Worm (Caenorhabditis elegans) whole organism, young adult: ENCODE measurements around the gene F08F3.1.

ENCODE experiments used
- B0035.1 ChIP-seq: sonication (generic microtip); optimal IDR thresholded peaks from 2 replicates; lab custom pipeline; 2016; ENCODE audit warnings: missing genetic modification characterization, mild to moderate bottlenecking, missing compliant biosample characterization, missing genotype, missing genetic modification reagents
- B0261.1 ChIP-seq: sonication (generic microtip); optimal IDR thresholded peaks from 2 replicates; lab custom pipeline; 2016; ENCODE audit warnings: mild to moderate bottlenecking, missing genetic modification characterization, moderate library complexity, missing compliant biosample characterization
- C06A6.2 ChIP-seq: fragments of 200-800 bp; sonication (Bioruptor generic); conservative IDR thresholded peaks from 2 replicates; pipeline ENCODE4 v1.3.6; 2022; ENCODE audit warnings: missing genetic modification characterization, missing compliant biosample characterization
- D2030.7 ChIP-seq: fragments of 200-800 bp; sonication (Bioruptor generic); IDR thresholded peaks from 2 replicates; pipeline ENCODE4 v1.3.6; 2022; ENCODE audit warnings: missing genetic modification reagents, missing genetic modification characterization, missing compliant biosample characterization
- F22D6.2 ChIP-seq: sonication (generic microtip); optimal IDR thresholded peaks from 2 replicates; lab custom pipeline; 2016; ENCODE audit warnings: mild to moderate bottlenecking, missing genetic modification characterization, missing compliant biosample characterization
- F23B12.7 ChIP-seq: sonication (generic microtip); optimal IDR thresholded peaks from 2 replicates; lab custom pipeline; 2017; ENCODE audit warnings: missing genetic modification characterization, mild to moderate bottlenecking, missing compliant biosample characterization, antibody characterized with exemption, moderate library complexity; ENCODE audit not compliant: insufficient read depth
- F33H1.4 ChIP-seq: fragments of 200-800 bp; sonication (Bioruptor generic); IDR thresholded peaks from 2 replicates; pipeline ENCODE4 v1.3.6; 2022; ENCODE audit warnings: missing genetic modification reagents, missing genetic modification characterization, missing compliant biosample characterization
- F37B4.10 ChIP-seq: fragments of 200-800 bp; sonication (Bioruptor generic); IDR thresholded peaks from 2 replicates; pipeline ENCODE4 v1.3.6; 2022; ENCODE audit warnings: missing genetic modification characterization, missing compliant biosample characterization
- F55B11.4 ChIP-seq: sonication (generic microtip); optimal IDR thresholded peaks from 2 replicates; lab custom pipeline; 2016; ENCODE audit warnings: missing compliant biosample characterization, missing genetic modification characterization, borderline replicate concordance; ENCODE audit not compliant: insufficient read depth
- T07F8.4 ChIP-seq: sonication (generic microtip); optimal IDR thresholded peaks from 2 replicates; lab custom pipeline; 2016; ENCODE audit warnings: mild to moderate bottlenecking, missing genetic modification characterization, moderate library complexity, missing compliant biosample characterization
- ZK185.1 ChIP-seq: sonication (generic microtip); optimal IDR thresholded peaks from 2 replicates; lab custom pipeline; 2016; ENCODE audit warnings: mild to moderate bottlenecking, missing genetic modification characterization, missing compliant biosample characterization; ENCODE audit not compliant: poor library complexity, severe bottlenecking
- aptf-3 ChIP-seq: fragments of 200-800 bp; sonication (Bioruptor generic); IDR thresholded peaks from 2 replicates; pipeline ENCODE4 v1.3.6; 2022; ENCODE audit warnings: missing genetic modification characterization, missing compliant biosample characterization
- attf-5 ChIP-seq: fragments of 200-800 bp; sonication (Bioruptor generic); optimal IDR thresholded peaks from 2 replicates; lab custom pipeline; 2018; ENCODE audit warnings: mild to moderate bottlenecking, missing genetic modification characterization, missing compliant biosample characterization
- attf-6 ChIP-seq: fragments of 200-800 bp; sonication (Bioruptor generic); IDR thresholded peaks from 2 replicates; pipeline ENCODE4 v1.3.6; 2022; ENCODE audit warnings: missing genetic modification reagents, missing genetic modification characterization, missing compliant biosample characterization
- bed-2 ChIP-seq: fragments of 200-800 bp; sonication (Bioruptor generic); IDR thresholded peaks from 2 replicates; pipeline ENCODE4 v1.3.6; 2022; ENCODE audit warnings: missing genetic modification reagents, missing genetic modification characterization, missing compliant biosample characterization
- cebp-1 ChIP-seq, 2 experiments: fragments of 200-800 bp in 1 of 2; sonication (Bioruptor generic) in 1 of 2; sonication (generic microtip) in 1 of 2; IDR thresholded peaks in 1 of 2; optimal IDR thresholded peaks in 1 of 2; 2 replicates each; pipeline versions ENCODE4 v1.3.6 to Lab custom; 2017 to 2022; ENCODE audit warnings: missing compliant biosample characterization in 2 of 2, missing genetic modification characterization in 2 of 2, mild to moderate bottlenecking in 1 of 2, missing genetic modification reagents in 1 of 2, moderate library complexity in 1 of 2
- ceh-27 ChIP-seq: fragments of 200-800 bp; sonication (Bioruptor generic); optimal IDR thresholded peaks from 2 replicates; lab custom pipeline; 2018; ENCODE audit warnings: mild to moderate bottlenecking, missing genetic modification characterization, moderate library complexity, missing compliant biosample characterization
- ceh-58 ChIP-seq: fragments of 200-800 bp; sonication (Bioruptor generic); IDR thresholded peaks from 2 replicates; pipeline ENCODE4 v1.3.6; 2022; ENCODE audit warnings: missing genetic modification characterization, missing compliant biosample characterization
- dox-1 ChIP-seq: fragments of 200-800 bp; sonication (Bioruptor generic); IDR thresholded peaks from 2 replicates; pipeline ENCODE4 v1.3.6; 2022; ENCODE audit warnings: missing genetic modification reagents, missing genetic modification characterization, missing compliant biosample characterization
- dpl-1 ChIP-seq: fragments of 150-350 bp; optimal IDR thresholded peaks from 2 replicates; lab custom pipeline; 2014; ENCODE audit warnings: missing biosample characterization, missing genetic modification reagents, missing genetic modification characterization
- efl-1 ChIP-seq: fragments of 150-350 bp; optimal IDR thresholded peaks from 2 replicates; lab custom pipeline; 2014; ENCODE audit warnings: missing biosample characterization, missing genetic modification reagents, missing genetic modification characterization
- ekl-4 ChIP-seq: fragments of 200-800 bp; sonication (Bioruptor generic); IDR thresholded peaks from 2 replicates; pipeline ENCODE4 v1.3.6; 2022; ENCODE audit warnings: missing genetic modification reagents, missing genetic modification characterization, missing compliant biosample characterization
- ets-4 ChIP-seq: fragments of 200-800 bp; sonication (Bioruptor generic); optimal IDR thresholded peaks from 2 replicates; lab custom pipeline; 2018; ENCODE audit warnings: mild to moderate bottlenecking, missing genetic modification characterization, missing compliant biosample characterization
- fkh-3 ChIP-seq: sonication (generic microtip); optimal IDR thresholded peaks from 2 replicates; lab custom pipeline; 2016; ENCODE audit warnings: mild to moderate bottlenecking, missing genetic modification characterization, missing compliant biosample characterization
- gei-17 ChIP-seq: fragments of 200-800 bp; sonication (Bioruptor generic); optimal IDR thresholded peaks from 2 replicates; lab custom pipeline; 2018; ENCODE audit warnings: mild to moderate bottlenecking, missing genetic modification characterization, missing compliant biosample characterization
- hmg-1.2 ChIP-seq: fragments of 200-800 bp; sonication (Bioruptor generic); IDR thresholded peaks from 2 replicates; pipeline ENCODE4 v1.3.6; 2022; ENCODE audit warnings: missing genetic modification reagents, missing genetic modification characterization, missing compliant biosample characterization
- hmg-20 ChIP-seq: fragments of 200-800 bp; sonication (Bioruptor generic); IDR thresholded peaks from 2 replicates; pipeline ENCODE4 v1.3.6; 2022; ENCODE audit warnings: missing genetic modification reagents, missing genetic modification characterization, missing compliant biosample characterization
- lag-1 ChIP-seq: fragments of 200-800 bp; sonication (Bioruptor generic); IDR thresholded peaks from 2 replicates; pipeline ENCODE4 v1.3.6; 2022; ENCODE audit warnings: missing genetic modification reagents, missing genetic modification characterization, missing compliant biosample characterization
- madf-3 ChIP-seq: fragments of 200-800 bp; sonication (Bioruptor generic); IDR thresholded peaks from 2 replicates; pipeline ENCODE4 v1.3.6; 2022; ENCODE audit warnings: missing genetic modification reagents, missing genetic modification characterization, missing compliant biosample characterization
- nfyb-1 ChIP-seq: fragments of 200-800 bp; sonication (Bioruptor generic); IDR thresholded peaks from 2 replicates; pipeline ENCODE4 v1.3.6; 2022; ENCODE audit warnings: missing genetic modification reagents, missing genetic modification characterization, missing compliant biosample characterization
- nhr-120 ChIP-seq: fragments of 200-800 bp; sonication (Bioruptor generic); IDR thresholded peaks from 2 replicates; pipeline ENCODE4 v1.3.6; 2022; ENCODE audit warnings: missing genetic modification characterization, missing compliant biosample characterization
- pha-4 ChIP-seq: fragments of 150-350 bp; sonication (generic microtip); optimal IDR thresholded peaks from 2 replicates; lab custom pipeline; 2014; ENCODE audit warnings: missing biosample characterization, missing genetic modification reagents, missing genetic modification characterization
- rec-8 ChIP-seq, 2 experiments: sonication (generic microtip); optimal IDR thresholded peaks; 2 replicates each; lab custom pipeline; 2016; ENCODE audit warnings: mild to moderate bottlenecking in 2 of 2, missing genetic modification characterization in 2 of 2, missing genetic modification reagents in 2 of 2, missing genotype in 2 of 2, missing biosample characterization in 1 of 2, missing compliant biosample characterization in 1 of 2, moderate library complexity in 1 of 2
- repo-1 ChIP-seq: sonication (generic microtip); optimal IDR thresholded peaks from 2 replicates; lab custom pipeline; 2017; ENCODE audit warnings: mild to moderate bottlenecking, missing genetic modification characterization, missing compliant biosample characterization
- rpc-1 ChIP-seq, 2 experiments: fragments of 150-350 bp in 1 of 2; sonication (generic microtip) in 1 of 2; optimal IDR thresholded peaks; 2 replicates each; lab custom pipeline; 2014 to 2018; ENCODE audit warnings: missing biosample characterization in 1 of 2, missing genetic modification characterization in 1 of 2, missing genetic modification reagents in 1 of 2, missing genotype in 1 of 2
- snpc-1.3 ChIP-seq: sonication (generic microtip); optimal IDR thresholded peaks from 2 replicates; lab custom pipeline; 2017; ENCODE audit warnings: missing genetic modification characterization, mild to moderate bottlenecking, missing compliant biosample characterization, antibody characterized with exemption, moderate library complexity, missing genotype, missing genetic modification reagents; ENCODE audit not compliant: insufficient read depth
- unc-62 ChIP-seq: fragments of 150-350 bp; optimal IDR thresholded peaks from 2 replicates; lab custom pipeline; 2014; ENCODE audit warnings: missing biosample characterization, missing genetic modification reagents, missing genetic modification characterization
- xnd-1 ChIP-seq: sonication (generic microtip); optimal IDR thresholded peaks from 2 replicates; lab custom pipeline; 2016; ENCODE audit warnings: missing genotype, missing genetic modification reagents, missing genetic modification characterization, missing compliant biosample characterization
- ztf-18 ChIP-seq: sonication (generic microtip); optimal IDR thresholded peaks from 2 replicates; lab custom pipeline; 2016; ENCODE audit warnings: missing genotype, mild to moderate bottlenecking, missing genetic modification characterization, missing compliant biosample characterization
- ztf-25 ChIP-seq: fragments of 200-800 bp; sonication (Bioruptor generic); IDR thresholded peaks from 2 replicates; pipeline ENCODE4 v1.3.6; 2022; ENCODE audit warnings: missing genetic modification reagents, missing genetic modification characterization, missing compliant biosample characterization
- ztf-26 ChIP-seq: sonication (generic microtip); optimal IDR thresholded peaks from 2 replicates; lab custom pipeline; 2017; ENCODE audit warnings: missing genetic modification characterization, missing compliant biosample characterization
- ztf-28 ChIP-seq: fragments of 200-800 bp; sonication (Bioruptor generic); IDR thresholded peaks from 2 replicates; pipeline ENCODE4 v1.3.6; 2022; ENCODE audit warnings: missing genetic modification reagents, missing genetic modification characterization, missing compliant biosample characterization

Gene F08F3.1

DNA sequence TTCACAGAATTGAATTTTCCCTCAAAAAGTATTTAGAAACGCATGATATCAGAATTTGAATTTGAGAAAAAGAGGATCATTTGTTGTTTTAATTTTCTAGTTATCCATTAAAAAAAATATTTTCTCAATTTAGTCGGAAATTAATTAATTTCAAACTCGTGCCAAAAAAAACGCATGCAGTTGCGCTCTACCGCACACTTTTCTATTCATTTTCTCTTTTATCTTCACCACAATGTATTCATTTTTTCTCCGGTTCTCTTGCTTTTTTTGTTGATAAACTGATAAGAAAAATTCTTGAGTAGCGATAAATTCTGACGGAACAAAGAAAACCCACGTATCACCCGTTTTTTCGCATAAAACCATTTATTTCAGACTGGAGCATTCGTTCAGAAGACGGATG lies 12.9 kb upstream of the F08F3.1 start, which contains the start of gene acl-6 (continued):
- TF ChIP-seq madf-3 (GFP tag; lab: Robert Waterston, UW) (no peak), ekl-4 (no peak), rpc-1 (optimal IDR thresholded peaks at IDR 0.05; lab: Kevin White, UChicago) (no peak), rpc-1 (tag; optimal IDR thresholded peaks at IDR 0.05; lab: Kevin White, UChicago) (no peak), D2030.7 (no peak), efl-1 (peak; percentile 43), B0035.1 (tag; lab: Kevin White, UChicago) (no peak), hmg-1.2 (GFP tag; lab: Robert Waterston, UW) (peak; percentile 27; the same call in 1 of the 2 replicates), ztf-26 (no peak), attf-6 (GFP tag; lab: Robert Waterston, UW) (no peak), snpc-1.3 (tag; lab: Kevin White, UChicago) (no peak), nhr-120 (GFP tag; lab: Robert Waterston, UW) (no peak), fkh-3 (tag; lab: Kevin White, UChicago) (no peak), T07F8.4 (tag; lab: Kevin White, UChicago) (no peak), gei-17 (GFP tag; lab: Kevin White, UChicago) (no peak), dox-1 (GFP tag; lab: Robert Waterston, UW) (peak; percentile 74), F33H1.4 (no peak), F22D6.2 (tag; lab: Kevin White, UChicago) (no peak), ZK185.1 (tag; lab: Kevin White, UChicago) (no peak), F55B11.4 (tag; lab: Kevin White, UChicago) (no peak), ztf-18 (tag; lab: Kevin White, UChicago) (peak; percentile 30), cebp-1 (GFP tag; IDR thresholded peaks at IDR 0.05; lab: Robert Waterston, UW) (no peak), cebp-1 (tag; optimal IDR thresholded peaks at IDR 0.05; lab: Kevin White, UChicago) (peak; percentile 51), lag-1 (GFP tag; lab: Robert Waterston, UW) (no peak), ceh-58 (no peak), xnd-1 (no peak), pha-4 (no peak), ceh-27 (GFP tag; lab: Kevin White, UChicago) (no peak), hmg-20 (GFP tag; lab: Robert Waterston, UW) (no peak), F23B12.7 (tag; lab: Kevin White, UChicago) (peak; percentile 60), dpl-1 (GFP tag; lab: Kevin White, UChicago) (peak; percentile 31), rec-8 (tag; optimal IDR thresholded peaks at IDR 0.05; lab: Kevin White, UChicago) (no peak), ztf-25 (GFP tag; lab: Robert Waterston, UW) (no peak), attf-5 (GFP tag; lab: Kevin White, UChicago) (peak; percentile 60), nfyb-1 (GFP tag; lab: Robert Waterston, UW) (no peak), ets-4 (GFP tag; lab: Kevin White, UChicago) (peak; percentile 72), B0261.1 (tag; lab: Kevin White, UChicago) (no peak), unc-62 (GFP tag; lab: Kevin White, UChicago) (no peak), F37B4.10 (GFP tag; lab: Robert Waterston, UW) (no peak), repo-1 (tag; lab: Kevin White, UChicago) (no peak), C06A6.2 (no peak), aptf-3 (GFP tag; lab: Robert Waterston, UW) (no peak), bed-2 (no peak), ztf-28 (GFP tag; lab: Robert Waterston, UW) (no peak)
- TF ChIP-seq, all 124 proteins: peak for 19
